Worm (Caenorhabditis elegans) whole organism, L4 larva: Measurements from ENCODE around the gene sod-4.

ENCODE experiments used
- D1046.2 ChIP-seq: fragments of 200-800 bp; sonication (Bioruptor generic); IDR thresholded peaks from 2 replicates; pipeline ENCODE4 v1.3.6; 2022; ENCODE audit warnings: missing genetic modification characterization, missing compliant biosample characterization
- F26F4.8 ChIP-seq: fragments of 200-800 bp; sonication (Bioruptor generic); conservative IDR thresholded peaks from 2 replicates; pipeline ENCODE4 v1.3.6; 2022; ENCODE audit warnings: missing genetic modification characterization, missing compliant biosample characterization
- F37D6.2 ChIP-seq: sonication (generic microtip); optimal IDR thresholded peaks from 2 replicates; lab custom pipeline; 2016; ENCODE audit warnings: mild to moderate bottlenecking, missing genetic modification characterization, missing compliant biosample characterization
- R02D3.7 ChIP-seq: fragments of 150-350 bp; sonication (generic microtip); optimal IDR thresholded peaks from 3 replicates; lab custom pipeline; 2014; ENCODE audit warnings: missing biosample characterization, missing genetic modification characterization
- T20F7.1 ChIP-seq: fragments of 200-800 bp; sonication (Bioruptor generic); optimal IDR thresholded peaks from 2 replicates; lab custom pipeline; 2018; ENCODE audit warnings: mild to moderate bottlenecking, missing genetic modification characterization, missing compliant biosample characterization
- T26A8.4 ChIP-seq: fragments of 200-800 bp; sonication (Bioruptor generic); IDR thresholded peaks from 2 replicates; pipeline ENCODE4 v1.3.6; 2022; ENCODE audit warnings: missing genetic modification characterization, missing compliant biosample characterization
- Y48G9A.11 ChIP-seq: fragments of 200-800 bp; sonication (Bioruptor generic); IDR thresholded peaks from 2 replicates; pipeline ENCODE4 v1.3.6; 2022; ENCODE audit warnings: missing genetic modification reagents, missing genetic modification characterization, missing compliant biosample characterization
- arid-1 ChIP-seq: fragments of 200-800 bp; sonication (Bioruptor generic); conservative IDR thresholded peaks from 2 replicates; pipeline ENCODE4 v1.3.6; 2022; ENCODE audit warnings: missing genetic modification reagents, missing genetic modification characterization, missing compliant biosample characterization
- ceh-20 ChIP-seq: fragments of 200-800 bp; sonication (Bioruptor generic); IDR thresholded peaks from 2 replicates; pipeline ENCODE4 v1.3.6; 2022; ENCODE audit warnings: missing genetic modification reagents, missing genetic modification characterization, missing compliant biosample characterization
- ceh-28 ChIP-seq: fragments of 150-350 bp; optimal IDR thresholded peaks from 2 replicates; lab custom pipeline; 2014; ENCODE audit warnings: missing biosample characterization, missing genetic modification reagents, missing genetic modification characterization
- ceh-62 ChIP-seq: sonication (generic microtip); optimal IDR thresholded peaks from 2 replicates; lab custom pipeline; 2017; ENCODE audit warnings: missing biosample characterization, missing genetic modification characterization
- ceh-82 ChIP-seq: sonication (generic microtip); optimal IDR thresholded peaks from 2 replicates; lab custom pipeline; 2017; ENCODE audit warnings: missing biosample characterization, missing genetic modification characterization
- cey-2 ChIP-seq: sonication (generic microtip); optimal IDR thresholded peaks from 3 replicates; lab custom pipeline; 2017; ENCODE audit warnings: missing genetic modification characterization, mild to moderate bottlenecking, missing compliant biosample characterization, antibody characterized with exemption, borderline replicate concordance; ENCODE audit not compliant: insufficient read depth
- ctbp-1 ChIP-seq: fragments of 200-800 bp; sonication (Bioruptor generic); IDR thresholded peaks from 2 replicates; pipeline ENCODE4 v1.3.6; 2022; ENCODE audit warnings: missing genetic modification reagents, missing genetic modification characterization, missing compliant biosample characterization
- daf-16 ChIP-seq, 3 experiments: sonication (generic microtip); optimal IDR thresholded peaks; 2 replicates each; lab custom pipeline; 2016 to 2017; ENCODE audit warnings: missing genetic modification characterization in 3 of 3, missing genetic modification reagents in 3 of 3, mild to moderate bottlenecking in 2 of 3, missing compliant biosample characterization in 2 of 3, missing biosample characterization in 1 of 3, moderate library complexity in 1 of 3
- daf-8 ChIP-seq: fragments of 200-800 bp; sonication (Bioruptor generic); IDR thresholded peaks from 2 replicates; pipeline ENCODE4 v1.3.6; 2022; ENCODE audit warnings: missing genetic modification characterization, missing compliant biosample characterization
- dmd-6 ChIP-seq: fragments of 200-800 bp; sonication (Bioruptor generic); IDR thresholded peaks from 2 replicates; pipeline ENCODE4 v1.3.6; 2022; ENCODE audit warnings: missing genetic modification reagents, missing genetic modification characterization, missing compliant biosample characterization
- dmd-8 ChIP-seq: fragments of 200-800 bp; sonication (Bioruptor generic); IDR thresholded peaks from 2 replicates; pipeline ENCODE4 v1.3.6; 2022; ENCODE audit warnings: missing genetic modification characterization, missing compliant biosample characterization
- dmd-9 ChIP-seq: fragments of 200-800 bp; sonication (Bioruptor generic); IDR thresholded peaks from 2 replicates; pipeline ENCODE4 v1.3.6; 2022; ENCODE audit warnings: missing genetic modification reagents, missing genetic modification characterization, missing compliant biosample characterization
- dve-1 ChIP-seq: sonication (generic microtip); optimal IDR thresholded peaks from 2 replicates; lab custom pipeline; 2017; ENCODE audit warnings: antibody characterized with exemption, mild to moderate bottlenecking, missing genetic modification characterization, missing compliant biosample characterization; ENCODE audit not compliant: insufficient read depth
- egl-27 ChIP-seq: sonication (generic microtip); optimal IDR thresholded peaks from 3 replicates; lab custom pipeline; 2017; ENCODE audit warnings: missing biosample characterization, missing genetic modification reagents, missing genetic modification characterization
- fos-1 ChIP-seq: fragments of 150-350 bp; optimal IDR thresholded peaks from 2 replicates; lab custom pipeline; 2014; ENCODE audit warnings: missing biosample characterization, missing genetic modification characterization
- gei-8 ChIP-seq: fragments of 200-800 bp; sonication (Bioruptor generic); optimal IDR thresholded peaks from 2 replicates; lab custom pipeline; 2018; ENCODE audit warnings: mild to moderate bottlenecking, missing genetic modification characterization, missing compliant biosample characterization
- hif-1 ChIP-seq, 2 experiments: sonication (generic microtip); optimal IDR thresholded peaks; 2 replicates each; lab custom pipeline; 2016 to 2017; ENCODE audit warnings: missing compliant biosample characterization in 2 of 2, missing genetic modification characterization in 2 of 2, missing genetic modification reagents in 2 of 2, missing genotype in 2 of 2, mild to moderate bottlenecking in 1 of 2
- hlh-30 ChIP-seq: sonication (generic microtip); optimal IDR thresholded peaks from 2 replicates; lab custom pipeline; 2017; ENCODE audit warnings: antibody characterized with exemption, mild to moderate bottlenecking, missing genetic modification characterization, missing compliant biosample characterization; ENCODE audit not compliant: insufficient read depth
- lin-1 ChIP-seq: fragments of 200-800 bp; sonication (Bioruptor generic); IDR thresholded peaks from 2 replicates; pipeline ENCODE4 v1.3.6; 2022; ENCODE audit warnings: missing genetic modification reagents, missing genetic modification characterization, missing compliant biosample characterization
- lin-39 ChIP-seq: fragments of 150-350 bp; optimal IDR thresholded peaks from 2 replicates; lab custom pipeline; 2014; ENCODE audit warnings: missing biosample characterization, missing genetic modification reagents, missing genetic modification characterization
- lir-3 ChIP-seq: sonication (generic microtip); optimal IDR thresholded peaks from 2 replicates; lab custom pipeline; 2016; ENCODE audit warnings: mild to moderate bottlenecking, missing genetic modification characterization, missing compliant biosample characterization
- lsy-2 ChIP-seq, 2 experiments: fragments of 150-350 bp in 1 of 2; sonication (generic microtip) in 1 of 2; optimal IDR thresholded peaks; 2 replicates each; lab custom pipeline; 2014 to 2017; ENCODE audit warnings: missing biosample characterization in 2 of 2, missing genetic modification characterization in 2 of 2
- mdt-29 ChIP-seq: fragments of 200-800 bp; sonication (Bioruptor generic); IDR thresholded peaks from 2 replicates; pipeline ENCODE4 v1.3.6; 2022; ENCODE audit warnings: missing genetic modification reagents, missing genetic modification characterization, missing compliant biosample characterization
- mep-1 ChIP-seq: fragments of 150-350 bp; sonication (generic microtip); optimal IDR thresholded peaks from 3 replicates; lab custom pipeline; 2014; ENCODE audit warnings: missing biosample characterization, missing genetic modification characterization
- mes-2 ChIP-seq: sonication (generic microtip); optimal IDR thresholded peaks from 2 replicates; lab custom pipeline; 2016; ENCODE audit warnings: missing genotype, mild to moderate bottlenecking, missing genetic modification characterization, missing compliant biosample characterization; ENCODE audit not compliant: poor library complexity, severe bottlenecking
- mxl-2 ChIP-seq: fragments of 200-800 bp; sonication (Bioruptor generic); conservative IDR thresholded peaks from 2 replicates; pipeline ENCODE4 v1.3.6; 2022; ENCODE audit warnings: missing genetic modification reagents, missing genetic modification characterization, missing compliant biosample characterization
- mxl-3 ChIP-seq: fragments of 200-800 bp; sonication (Bioruptor generic); optimal IDR thresholded peaks from 2 replicates; lab custom pipeline; 2018; ENCODE audit warnings: mild to moderate bottlenecking, missing genetic modification characterization, missing compliant biosample characterization
- nhr-111 ChIP-seq: fragments of 200-800 bp; sonication (Bioruptor generic); optimal IDR thresholded peaks from 2 replicates; lab custom pipeline; 2018; ENCODE audit warnings: mild to moderate bottlenecking, missing genetic modification characterization, missing compliant biosample characterization
- nhr-237 ChIP-seq: sonication (generic microtip); optimal IDR thresholded peaks from 2 replicates; lab custom pipeline; 2017; ENCODE audit warnings: missing biosample characterization, missing genetic modification characterization
- nhr-28 ChIP-seq: fragments of 150-350 bp; optimal IDR thresholded peaks from 2 replicates; lab custom pipeline; 2014; ENCODE audit warnings: missing biosample characterization, missing genetic modification characterization
- nhr-48 ChIP-seq: sonication (generic microtip); optimal IDR thresholded peaks from 2 replicates; lab custom pipeline; 2016; ENCODE audit warnings: mild to moderate bottlenecking, missing genetic modification characterization, missing compliant biosample characterization
- nhr-77 ChIP-seq: fragments of 150-350 bp; optimal IDR thresholded peaks from 2 replicates; lab custom pipeline; 2014; ENCODE audit warnings: missing biosample characterization, missing genetic modification characterization
- php-3 ChIP-seq: fragments of 200-800 bp; sonication (Bioruptor generic); IDR thresholded peaks from 2 replicates; pipeline ENCODE4 v1.3.6; 2022; ENCODE audit warnings: missing genetic modification reagents, missing genetic modification characterization, missing compliant biosample characterization
- rbr-2 ChIP-seq: sonication (generic microtip); optimal IDR thresholded peaks from 2 replicates; lab custom pipeline; 2016; ENCODE audit warnings: missing genotype, missing genetic modification characterization, missing compliant biosample characterization
- set-16 ChIP-seq: fragments of 200-800 bp; sonication (Bioruptor generic); IDR thresholded peaks from 2 replicates; pipeline ENCODE4 v1.3.6; 2022; ENCODE audit warnings: missing genetic modification reagents, missing genetic modification characterization, missing compliant biosample characterization
- snpc-1.2 ChIP-seq: fragments of 200-800 bp; sonication (Bioruptor generic); IDR thresholded peaks from 2 replicates; pipeline ENCODE4 v1.3.6; 2022; ENCODE audit warnings: missing genetic modification reagents, missing genetic modification characterization, missing compliant biosample characterization
- tag-97 ChIP-seq: fragments of 200-800 bp; sonication (Bioruptor generic); IDR thresholded peaks from 2 replicates; pipeline ENCODE4 v1.3.6; 2022; ENCODE audit warnings: missing genetic modification characterization, missing compliant biosample characterization
- tra-1 ChIP-seq: fragments of 200-800 bp; sonication (Bioruptor generic); IDR thresholded peaks from 2 replicates; pipeline ENCODE4 v1.3.6; 2022; ENCODE audit warnings: missing genetic modification reagents, missing genetic modification characterization, missing compliant biosample characterization
- unc-39 ChIP-seq: sonication (generic microtip); optimal IDR thresholded peaks from 2 replicates; lab custom pipeline; 2017; ENCODE audit warnings: missing biosample characterization, missing genetic modification characterization
- zfp-2 ChIP-seq: sonication (generic microtip); optimal IDR thresholded peaks from 2 replicates; lab custom pipeline; 2016; ENCODE audit warnings: mild to moderate bottlenecking, missing genetic modification characterization, missing compliant biosample characterization
- zip-2 ChIP-seq: fragments of 150-350 bp; optimal IDR thresholded peaks from 2 replicates; lab custom pipeline; 2014; ENCODE audit warnings: missing biosample characterization, missing genetic modification characterization
- ztf-11 ChIP-seq: fragments of 150-350 bp; optimal IDR thresholded peaks from 2 replicates; lab custom pipeline; 2014; ENCODE audit warnings: missing biosample characterization, missing genetic modification characterization

The sod-4 gene

DNA sequence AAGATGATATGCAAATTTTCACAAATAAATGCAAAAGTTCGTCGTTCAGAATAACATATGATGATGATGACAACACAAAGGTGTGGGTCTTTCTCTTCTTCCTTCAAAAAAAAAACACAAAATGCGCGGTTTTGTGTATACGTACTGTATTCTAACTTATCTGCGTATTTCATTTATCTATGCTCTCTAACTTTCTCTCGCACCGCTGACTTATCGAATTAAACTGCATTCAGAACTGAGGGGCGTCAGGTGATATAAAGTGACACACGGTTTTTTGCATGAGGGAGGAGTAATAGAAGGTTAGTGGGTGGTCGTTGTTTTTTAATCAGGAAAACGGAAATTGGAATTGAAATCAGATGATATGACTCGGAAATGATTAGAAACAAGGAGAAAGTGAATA is at the start of gene sod-4:
Gene sod-4, minus strand, starts transcription at position 109 of the 400 bp plus-strand sequence.
- TF ChIP-seq T26A8.4 (GFP tag; lab: Robert Waterston, UW), result no peak
- no peak for TF ChIP-seq ztf-11
- TF ChIP-seq nhr-111 (GFP tag; lab: Kevin White, UChicago), result no peak
- peak; percentile 56 for TF ChIP-seq nhr-28 (tag; lab: Kevin White, UChicago)
- no peak for TF ChIP-seq zip-2 (tag; lab: Kevin White, UChicago)
- TF ChIP-seq nhr-77, result no peak
- no peak for TF ChIP-seq unc-39 (tag; lab: Kevin White, UChicago)
- TF ChIP-seq dve-1, result peak; percentile 55
- no peak for TF ChIP-seq T20F7.1 (GFP tag; lab: Kevin White, UChicago)
- no peak for TF ChIP-seq ceh-20
- peak; percentile 86 for TF ChIP-seq hlh-30 (tag; lab: Kevin White, UChicago)
- peak; percentile 10 for TF ChIP-seq mep-1 (tag; lab: Kevin White, UChicago)
- TF ChIP-seq nhr-237 (tag; lab: Kevin White, UChicago), result no peak
- TF ChIP-seq lin-39 (tag; lab: Kevin White, UChicago), result no peak
- no peak for TF ChIP-seq Y48G9A.11 (GFP tag; lab: Robert Waterston, UW)
- no peak for TF ChIP-seq daf-16 (GFP tag; optimal IDR thresholded peaks at IDR 0.05; lab: Kevin White, UChicago)
- TF ChIP-seq daf-16 (tag; optimal IDR thresholded peaks at IDR 0.05; lab: Kevin White, UChicago), result no peak
- no peak for TF ChIP-seq snpc-1.2 (GFP tag; lab: Robert Waterston, UW)
- TF ChIP-seq D1046.2 (GFP tag; lab: Robert Waterston, UW), result no peak
- no peak for TF ChIP-seq egl-27 (tag; lab: Kevin White, UChicago)
- no peak for TF ChIP-seq rbr-2 (tag; lab: Kevin White, UChicago)
- TF ChIP-seq mxl-2 (GFP tag; lab: Robert Waterston, UW), result no peak
- TF ChIP-seq F26F4.8 (GFP tag; lab: Robert Waterston, UW), result no peak
- no peak for TF ChIP-seq lsy-2 (tag; optimal IDR thresholded peaks at IDR 0.05; lab: Kevin White, UChicago)
- no peak for TF ChIP-seq fos-1 (tag; lab: Kevin White, UChicago)
- TF ChIP-seq R02D3.7 (tag; lab: Kevin White, UChicago), result no peak
- TF ChIP-seq tra-1 (GFP tag; lab: Robert Waterston, UW), result peak; percentile 51; the same call in 1 of the 2 replicates
- no peak for TF ChIP-seq set-16
- TF ChIP-seq ceh-28 (tag; lab: Kevin White, UChicago), result no peak
- no peak for TF ChIP-seq mes-2 (tag; lab: Kevin White, UChicago)
- TF ChIP-seq arid-1 (GFP tag; lab: Robert Waterston, UW), result no peak
- no peak for TF ChIP-seq tag-97 (GFP tag; lab: Robert Waterston, UW)
- TF ChIP-seq gei-8 (GFP tag; lab: Kevin White, UChicago), result no peak
- TF ChIP-seq lir-3 (tag; lab: Kevin White, UChicago), result no peak
- TF ChIP-seq mdt-29 (GFP tag; lab: Robert Waterston, UW), result no peak
- TF ChIP-seq cey-2 (tag; lab: Kevin White, UChicago), result peak; percentile 36
- TF ChIP-seq zfp-2 (tag; lab: Kevin White, UChicago), result no peak
- TF ChIP-seq dmd-9 (GFP tag; lab: Robert Waterston, UW), result no peak
- no peak for TF ChIP-seq nhr-48 (tag; lab: Kevin White, UChicago)
- peak; percentile 27 for TF ChIP-seq mxl-3 (GFP tag; lab: Kevin White, UChicago)
- TF ChIP-seq ctbp-1 (GFP tag; lab: Robert Waterston, UW), result no peak
- no peak for TF ChIP-seq daf-8 (GFP tag; lab: Robert Waterston, UW)
- TF ChIP-seq ceh-62, result no peak
- TF ChIP-seq lin-1 (GFP tag; lab: Robert Waterston, UW), result no peak
- no peak for TF ChIP-seq F37D6.2 (tag; lab: Kevin White, UChicago)
- TF ChIP-seq dmd-8, result no peak
- no peak for TF ChIP-seq dmd-6
- TF ChIP-seq hif-1 (tag; optimal IDR thresholded peaks at IDR 0.05; lab: Kevin White, UChicago), result no peak
- no peak for TF ChIP-seq php-3 (GFP tag; lab: Robert Waterston, UW)
- TF ChIP-seq ceh-82 (tag; lab: Kevin White, UChicago), result no peak
